Worm (Caenorhabditis elegans) whole organism, L2 larva: ENCODE results near the gene scl-3.

Source experiments
- F13H6.1 ChIP-seq: sonication (generic microtip); optimal IDR thresholded peaks from 2 replicates; lab custom pipeline; 2016; ENCODE audit warnings: missing genetic modification characterization, missing compliant biosample characterization
- nhr-21 ChIP-seq: fragments of 150-350 bp; optimal IDR thresholded peaks from 2 replicates; lab custom pipeline; 2014; ENCODE audit warnings: missing biosample characterization, missing genetic modification characterization
- skn-1 ChIP-seq: sonication (generic microtip); optimal IDR thresholded peaks from 2 replicates; lab custom pipeline; 2017; ENCODE audit warnings: missing biosample characterization, missing genetic modification characterization
- snpc-4 ChIP-seq: fragments of 150-350 bp; optimal IDR thresholded peaks from 2 replicates; lab custom pipeline; 2014; ENCODE audit warnings: missing biosample characterization, missing genetic modification characterization
- ztf-11 ChIP-seq: sonication (generic microtip); optimal IDR thresholded peaks from 2 replicates; lab custom pipeline; 2017; ENCODE audit warnings: missing biosample characterization, missing genetic modification characterization

DNA sequence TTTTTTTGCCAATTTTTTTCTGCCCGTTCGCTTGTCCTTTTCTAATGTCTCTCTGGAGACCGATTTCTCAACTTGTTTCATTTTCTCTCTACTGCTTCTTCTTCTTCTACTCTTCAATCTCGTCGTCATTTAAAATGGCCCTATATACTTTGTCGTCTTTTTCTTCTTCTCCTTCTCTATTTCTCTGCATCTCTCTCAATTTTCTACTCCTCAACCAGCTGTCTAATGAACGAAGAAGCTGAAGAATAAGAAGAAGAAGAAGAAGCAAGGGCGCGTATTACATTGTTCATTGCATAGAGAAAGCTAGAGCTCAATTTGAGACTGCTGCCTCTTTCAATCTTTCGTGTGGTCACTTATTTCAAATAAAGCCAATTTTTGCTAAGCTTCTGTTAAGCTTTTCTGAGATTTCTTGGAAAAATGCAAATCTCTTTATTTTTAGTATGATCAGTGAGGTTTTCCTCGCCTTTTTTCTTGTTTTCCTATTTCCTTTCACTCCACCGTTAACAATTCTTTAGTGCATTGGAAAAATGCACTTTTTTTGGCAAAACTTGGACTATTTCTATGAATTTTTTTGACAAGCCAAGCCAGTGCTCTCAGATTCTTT lies 43.5 kb upstream of the scl-3 start:
- no peak for TF ChIP-seq skn-1
- no peak for TF ChIP-seq ztf-11 (tag; lab: Kevin White, UChicago)
- TF ChIP-seq F13H6.1 (tag; lab: Kevin White, UChicago): peak; percentile 36
- no peak for TF ChIP-seq snpc-4 (tag; lab: Kevin White, UChicago)
- TF ChIP-seq nhr-21 (tag; lab: Kevin White, UChicago): no peak
